Worm (Caenorhabditis elegans) whole organism, early embryonic: ENCODE measurements around the gene srz-62.

Experiments
- aly-1 ChIP-seq: sonication (generic microtip); optimal IDR thresholded peaks from 2 replicates; lab custom pipeline; 2016; ENCODE audit warnings: missing genetic modification characterization, missing compliant biosample characterization
- ceh-13 ChIP-seq: fragments of 200-800 bp; sonication (Bioruptor generic); optimal IDR thresholded peaks from 2 replicates; lab custom pipeline; 2018; ENCODE audit warnings: mild to moderate bottlenecking, missing genetic modification characterization, missing compliant biosample characterization
- ceh-36 ChIP-seq: sonication (generic microtip); optimal IDR thresholded peaks from 2 replicates; lab custom pipeline; 2016; ENCODE audit warnings: missing genetic modification characterization, inconsistent platforms, missing compliant biosample characterization
- flt-1 ChIP-seq: fragments of 200-800 bp; sonication (Bioruptor generic); IDR thresholded peaks from 2 replicates; pipeline ENCODE4 v1.3.6; 2022; ENCODE audit warnings: missing genetic modification characterization, missing compliant biosample characterization
- hmbx-1 ChIP-seq: sonication (generic microtip); optimal IDR thresholded peaks from 2 replicates; lab custom pipeline; 2016; ENCODE audit warnings: mild to moderate bottlenecking, missing genetic modification characterization, missing compliant biosample characterization
- tra-4 ChIP-seq: sonication (generic microtip); optimal IDR thresholded peaks from 2 replicates; lab custom pipeline; 2017; ENCODE audit warnings: missing genetic modification characterization, missing compliant biosample characterization

DNA sequence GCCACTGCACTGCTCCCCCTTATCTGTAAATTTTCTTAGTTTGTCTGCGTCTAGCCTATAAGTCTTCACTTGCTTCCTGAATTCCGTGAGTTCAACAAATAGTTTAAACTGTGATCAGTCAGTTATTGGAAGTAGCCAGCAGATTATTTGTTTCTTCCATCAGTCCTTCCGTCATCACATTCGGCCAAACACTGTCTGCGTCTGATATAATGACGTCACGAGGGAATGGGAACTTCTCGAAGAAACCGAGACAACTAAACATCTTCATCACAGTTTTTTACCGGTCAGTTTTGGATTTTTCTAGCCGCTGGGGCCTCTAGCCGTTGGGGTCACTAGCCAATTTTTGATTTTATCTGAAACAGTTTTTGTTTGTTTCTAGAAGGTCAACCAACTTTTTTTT is 34.3 kb upstream of the srz-62 start:
- TF ChIP-seq hmbx-1 (tag; lab: Kevin White, UChicago) (no peak), ceh-36 (tag; lab: Kevin White, UChicago) (no peak), aly-1 (tag; lab: Kevin White, UChicago) (no peak), tra-4 (tag; lab: Kevin White, UChicago) (no peak), flt-1 (no peak), ceh-13 (GFP tag; lab: Kevin White, UChicago) (no peak)
